Fruit fly (Drosophila melanogaster): Measurements from ENCODE around the gene CG11694.

dm6 chr3R:8316344-8317105, 4.6 kb upstream of the CG11694 start, which contains the start of gene Coq2:
- TF ChIP-seq CG8478 (optimal IDR thresholded peaks at IDR 0.05) (no peak), CTCF (optimal IDR thresholded peaks at IDR 0.05) (peak; percentile 48 to 60)
